Worm (Caenorhabditis elegans): Measurements from ENCODE around the gene igeg-2.

igeg-2 gene

DNA sequence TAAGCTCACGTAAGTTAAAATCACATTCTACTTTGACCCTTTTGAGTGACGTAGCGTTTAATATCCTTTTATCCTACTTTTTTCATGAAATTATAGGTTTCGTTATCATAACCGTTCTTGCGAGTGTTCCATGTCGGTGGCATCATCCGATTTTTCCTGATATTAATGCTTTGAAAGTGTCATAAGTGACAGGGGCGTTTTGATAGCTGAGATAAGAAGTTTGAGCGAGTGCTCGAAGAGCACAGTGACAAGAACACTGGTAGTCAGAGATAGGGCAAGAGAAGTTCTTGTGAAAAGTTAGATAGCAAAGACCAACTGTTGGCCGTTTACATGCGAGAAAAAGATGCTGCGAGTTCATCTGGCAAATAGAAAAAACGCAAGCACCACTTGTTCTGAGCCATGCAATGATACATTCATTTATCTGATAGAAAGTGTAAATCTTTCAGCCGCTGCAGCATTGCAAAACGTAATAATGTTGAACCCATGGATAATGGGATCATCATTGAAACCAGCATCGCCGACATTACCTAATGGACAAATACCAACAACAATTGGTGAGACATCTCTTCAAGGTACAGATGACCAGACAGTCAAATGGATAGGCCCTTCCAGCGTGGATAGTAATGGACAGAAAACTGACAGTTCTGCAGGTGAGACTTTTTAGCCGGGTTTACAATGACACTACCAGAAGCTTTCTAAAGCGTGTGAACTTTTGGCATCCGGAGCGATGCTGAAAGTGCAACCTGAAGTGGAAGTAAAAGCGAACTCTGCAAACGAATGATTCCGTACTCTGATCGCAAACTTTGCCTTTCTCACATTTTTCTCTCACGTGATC, 34.8 kb upstream of the igeg-2 start (continued):
- TF ChIP-seq ceh-20 (GFP tag; IDR thresholded peaks at IDR 0.05) (no peak), fkh-10 (GFP tag; optimal IDR thresholded peaks at IDR 0.05) (no peak), php-3 (GFP tag; IDR thresholded peaks at IDR 0.05) (peak; percentile 71), ctbp-1 (GFP tag; IDR thresholded peaks at IDR 0.05) (no peak), lin-29 (GFP tag; IDR thresholded peaks at IDR 0.05) (no peak), F37D6.2 (tag; optimal IDR thresholded peaks at IDR 0.05) (no peak), daf-12 (tag; optimal IDR thresholded peaks at IDR 0.05) (no peak), nhr-10 (tag; optimal IDR thresholded peaks at IDR 0.05) (no peak), attf-4 (tag; optimal IDR thresholded peaks at IDR 0.05) (no peak), nhr-76 (tag; optimal IDR thresholded peaks at IDR 0.05) (no peak), nhr-42 (GFP tag; IDR thresholded peaks at IDR 0.05) (no peak), tag-97 (GFP tag; IDR thresholded peaks at IDR 0.05) (no peak; the same call in 1 of the 2 replicates), dpl-1 (GFP tag; optimal IDR thresholded peaks at IDR 0.05) (no peak), dmd-8 (GFP tag; IDR thresholded peaks at IDR 0.05) (no peak), pqm-1 (tag; optimal IDR thresholded peaks at IDR 0.05) (peak; percentile 88), aly-2 (tag; optimal IDR thresholded peaks at IDR 0.05) (no peak), Y105C5A.15 (GFP tag; IDR thresholded peaks at IDR 0.05) (no peak), vab-7 (GFP tag; IDR thresholded peaks at IDR 0.05) (no peak), mxl-2 (GFP tag; conservative IDR thresholded peaks at IDR 0.05) (no peak), nhr-28 (tag; optimal IDR thresholded peaks at IDR 0.05) (peak; percentile 87), dmd-6 (GFP tag; IDR thresholded peaks at IDR 0.05) (peak; percentile 94), snpc-4 (tag; optimal IDR thresholded peaks at IDR 0.05) (no peak), mes-2 (tag; optimal IDR thresholded peaks at IDR 0.05; ENCODE audit: poor library complexity, severe bottlenecking) (peak; percentile 51), lin-39 (tag; optimal IDR thresholded peaks at IDR 0.05) (no peak), daf-8 (GFP tag; IDR thresholded peaks at IDR 0.05) (no peak), nhr-48 (tag; optimal IDR thresholded peaks at IDR 0.05) (no peak), nhr-6 (tag; optimal IDR thresholded peaks at IDR 0.05) (no peak), unc-130 (GFP tag; optimal IDR thresholded peaks at IDR 0.05) (no peak), snpc-1.2 (GFP tag; IDR thresholded peaks at IDR 0.05) (no peak), lim-7 (GFP tag; IDR thresholded peaks at IDR 0.05) (no peak), ceh-82 (tag; optimal IDR thresholded peaks at IDR 0.05) (no peak), ZK546.5 (tag; optimal IDR thresholded peaks at IDR 0.05) (no peak), ama-1 (optimal IDR thresholded peaks at IDR 0.05) (no peak), zip-11 (GFP tag; IDR thresholded peaks at IDR 0.05) (no peak), T26A8.4 (GFP tag; IDR thresholded peaks at IDR 0.05) (no peak), skn-1 (tag; optimal IDR thresholded peaks at IDR 0.05) (no peak), gei-8 (GFP tag; optimal IDR thresholded peaks at IDR 0.05) (no peak), nhr-111 (GFP tag; optimal IDR thresholded peaks at IDR 0.05) (no peak), set-16 (GFP tag; IDR thresholded peaks at IDR 0.05) (no peak), Y48G9A.11 (GFP tag; IDR thresholded peaks at IDR 0.05) (no peak), dve-1 (tag; optimal IDR thresholded peaks at IDR 0.05; ENCODE audit: insufficient read depth) (peak; percentile 91), daf-19 (GFP tag; conservative IDR thresholded peaks at IDR 0.05) (no peak), ceh-44 (GFP tag; IDR thresholded peaks at IDR 0.05) (no peak), ceh-28 (tag; optimal IDR thresholded peaks at IDR 0.05) (no peak), mdl-1 (tag; optimal IDR thresholded peaks at IDR 0.05) (no peak), nhr-11 (tag; optimal IDR thresholded peaks at IDR 0.05) (no peak), mep-1 (tag; optimal IDR thresholded peaks at IDR 0.05) (no peak), cey-2 (tag; optimal IDR thresholded peaks at IDR 0.05; ENCODE audit: borderline replicate concordance, insufficient read depth) (no peak), lin-15B (tag; optimal IDR thresholded peaks at IDR 0.05) (no peak), zag-1 (tag; optimal IDR thresholded peaks at IDR 0.05) (no peak), sdz-12 (GFP tag; optimal IDR thresholded peaks at IDR 0.05) (no peak), F10B5.3 (tag; optimal IDR thresholded peaks at IDR 0.05) (no peak)

Data from whole organism, L4 larva.